Fruit fly (Drosophila melanogaster): ENCODE measurements around the gene mkg-p.

mkg-p gene

DNA sequence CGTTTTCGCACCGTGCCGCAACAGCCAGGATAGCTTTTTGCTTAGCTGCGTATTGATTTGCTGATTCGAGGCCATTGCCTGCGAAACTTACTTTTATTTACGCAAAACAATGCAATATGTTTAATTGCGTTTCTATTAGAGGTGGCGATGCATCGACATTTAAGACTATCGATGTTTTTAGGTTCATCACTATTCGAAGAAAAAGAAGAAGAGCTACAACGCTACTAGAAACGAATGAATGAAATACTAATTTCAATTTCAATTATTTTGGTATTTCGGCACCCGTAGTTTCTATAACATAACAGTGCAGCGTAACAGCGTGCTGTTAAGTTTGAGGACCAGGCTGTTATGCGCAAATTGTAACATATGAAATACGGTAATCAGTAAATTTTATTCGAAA lies at the start of gene mkg-p, which contains the start of the genes Tpt and CG13667 (continued):
- no peak for TF ChIP-seq CG6854 (GFP tag; optimal IDR thresholded peaks at IDR 0.05)
- TF ChIP-seq CG10209 (GFP tag; optimal IDR thresholded peaks at IDR 0.05) = no peak
- no peak for TF ChIP-seq Blimp-1 (GFP tag; optimal IDR thresholded peaks at IDR 0.05)
- TF ChIP-seq CG11504 (tag; optimal IDR thresholded peaks at IDR 0.05) = no peak
- TF ChIP-seq CG11696 (GFP tag; IDR thresholded peaks at IDR 0.05) = no peak
- TF ChIP-seq CG13287 (GFP tag; IDR thresholded peaks at IDR 0.05; ENCODE audit: partially characterized antibody) = peak; percentile 94
- TF ChIP-seq Hmr (GFP tag; optimal IDR thresholded peaks at IDR 0.05) = no peak
- TF ChIP-seq CG10147 (GFP tag; optimal IDR thresholded peaks at IDR 0.05) = no peak
- TF ChIP-seq eve (GFP tag; optimal IDR thresholded peaks at IDR 0.05) = no peak
- peak; percentile 66 for TF ChIP-seq CG15514 (GFP tag; optimal IDR thresholded peaks at IDR 0.05)
- peak; percentile 63; the same call in 2 of the 3 replicates for TF ChIP-seq Doc3 (GFP tag; IDR thresholded peaks at IDR 0.05; ENCODE audit: partially characterized antibody)
- no peak for TF ChIP-seq CG34376 (GFP tag; optimal IDR thresholded peaks at IDR 0.05)
- no peak for TF ChIP-seq crc (GFP tag; optimal IDR thresholded peaks at IDR 0.05)
- TF ChIP-seq CG12769 (tag; optimal IDR thresholded peaks at IDR 0.05) = no peak
- TF ChIP-seq BtbVII (GFP tag; optimal IDR thresholded peaks at IDR 0.05) = no peak
- TF ChIP-seq kni (GFP tag; optimal IDR thresholded peaks at IDR 0.05) = no peak
- no peak for TF ChIP-seq CG9876 (GFP tag; optimal IDR thresholded peaks at IDR 0.05)
- TF ChIP-seq CG12155 (GFP tag; optimal IDR thresholded peaks at IDR 0.05) = no peak
- no peak for TF ChIP-seq CG6813 (GFP tag; optimal IDR thresholded peaks at IDR 0.05)
- peak; percentile 8; the same call in 1 of the 2 replicates for TF ChIP-seq Xrp1 (GFP tag; IDR thresholded peaks at IDR 0.05)
- TF ChIP-seq zfh1 (GFP tag; IDR thresholded peaks at IDR 0.05) = no peak
- TF ChIP-seq cwo (GFP tag; optimal IDR thresholded peaks at IDR 0.05) = no peak
- peak; percentile 88 for TF ChIP-seq BEAF-32 (GFP tag; optimal IDR thresholded peaks at IDR 0.05)
- peak; percentile 77 for TF ChIP-seq HLH4C (GFP tag; IDR thresholded peaks at IDR 0.05; ENCODE audit: partially characterized antibody)
- no peak for TF ChIP-seq Neu2 (GFP tag; optimal IDR thresholded peaks at IDR 0.05; ENCODE audit: borderline replicate concordance)
- TF ChIP-seq Spps (tag; optimal IDR thresholded peaks at IDR 0.05) = no peak
- TF ChIP-seq CG7556 (GFP tag; optimal IDR thresholded peaks at IDR 0.05) = no peak
- no peak for TF ChIP-seq CG7357 (GFP tag; IDR thresholded peaks at IDR 0.05)
- no peak for TF ChIP-seq Rx (GFP tag; IDR thresholded peaks at IDR 0.05)
- TF ChIP-seq mirr (GFP tag; optimal IDR thresholded peaks at IDR 0.05) = no peak
- TF ChIP-seq Atf-2 (GFP tag; optimal IDR thresholded peaks at IDR 0.05) = no peak
- no peak for TF ChIP-seq NC2α (GFP tag; optimal IDR thresholded peaks at IDR 0.05)
- TF ChIP-seq CG18619 (GFP tag; optimal IDR thresholded peaks at IDR 0.05) = no peak
- TF ChIP-seq CG17612 (GFP tag; IDR thresholded peaks at IDR 0.05) = no peak
- TF ChIP-seq CG17186 (GFP tag; optimal IDR thresholded peaks at IDR 0.05) = peak; percentile 100
- peak; percentile 81 for TF ChIP-seq stwl (tag; optimal IDR thresholded peaks at IDR 0.05)
- TF ChIP-seq CG18011 (GFP tag; optimal IDR thresholded peaks at IDR 0.05) = no peak
- TF ChIP-seq Awh (GFP tag; IDR thresholded peaks at IDR 0.05) = no peak
- peak; percentile 98 for TF ChIP-seq CG17385 (GFP tag; optimal IDR thresholded peaks at IDR 0.05)
- TF ChIP-seq gsb (GFP tag; IDR thresholded peaks at IDR 0.05) = no peak
- TF ChIP-seq Gug (GFP tag; IDR thresholded peaks at IDR 0.05) = no peak
- peak; percentile 64 for TF ChIP-seq CG2129 (GFP tag; IDR thresholded peaks at IDR 0.05; ENCODE audit: partially characterized antibody)
- no peak for TF ChIP-seq CG12942 (GFP tag; optimal IDR thresholded peaks at IDR 0.05)
- no peak for TF ChIP-seq Aef1 (GFP tag; IDR thresholded peaks at IDR 0.05)
- TF ChIP-seq CG13894 (tag; optimal IDR thresholded peaks at IDR 0.05) = no peak
- no peak for TF ChIP-seq Dad (GFP tag; optimal IDR thresholded peaks at IDR 0.05)
- peak; percentile 31 for TF ChIP-seq CG3995 (GFP tag; optimal IDR thresholded peaks at IDR 0.05)
- TF ChIP-seq CG1603 (tag; optimal IDR thresholded peaks at IDR 0.05) = peak; percentile 97
- no peak for TF ChIP-seq Lim3 (GFP tag; IDR thresholded peaks at IDR 0.05)
- no peak for TF ChIP-seq psq (GFP tag; optimal IDR thresholded peaks at IDR 0.05)

All from whole organism, embryonic.